Worm (Caenorhabditis elegans) whole organism, L2 larva: ENCODE measurements around the gene egl-4.

ENCODE experiments used
- ZK546.5 ChIP-seq: sonication (generic microtip); optimal IDR thresholded peaks from 2 replicates; lab custom pipeline; 2017; ENCODE audit warnings: missing biosample characterization, missing genetic modification characterization
- elt-3 ChIP-seq: sonication (generic microtip); optimal IDR thresholded peaks from 2 replicates; lab custom pipeline; 2017; ENCODE audit warnings: missing biosample characterization, missing genetic modification characterization
- fos-1 ChIP-seq: fragments of 150-350 bp; optimal IDR thresholded peaks from 2 replicates; lab custom pipeline; 2014; ENCODE audit warnings: missing biosample characterization, missing genetic modification characterization
- lin-39 ChIP-seq: fragments of 150-350 bp; optimal IDR thresholded peaks from 2 replicates; lab custom pipeline; 2014; ENCODE audit warnings: missing biosample characterization, missing genetic modification reagents, missing genetic modification characterization
- lsy-2 ChIP-seq, 2 experiments: fragments of 150-350 bp in 1 of 2; sonication (generic microtip) in 1 of 2; optimal IDR thresholded peaks; 2 replicates each; lab custom pipeline; 2014 to 2017; ENCODE audit warnings: missing biosample characterization in 2 of 2, missing genetic modification characterization in 2 of 2
- mdl-1 ChIP-seq, 2 experiments: fragments of 150-350 bp in 1 of 2; sonication (generic microtip) in 1 of 2; optimal IDR thresholded peaks; 2 replicates each; lab custom pipeline; 2017; ENCODE audit warnings: missing biosample characterization in 2 of 2, missing genetic modification characterization in 2 of 2
- nhr-12 ChIP-seq: fragments of 150-350 bp; optimal IDR thresholded peaks from 2 replicates; lab custom pipeline; 2014; ENCODE audit warnings: missing biosample characterization, missing genetic modification characterization
- nhr-129 ChIP-seq: fragments of 150-350 bp; optimal IDR thresholded peaks from 2 replicates; lab custom pipeline; 2014; ENCODE audit warnings: missing biosample characterization, missing genetic modification characterization
- nhr-25 ChIP-seq: fragments of 150-350 bp; sonication (generic microtip); optimal IDR thresholded peaks from 3 replicates; lab custom pipeline; 2014; ENCODE audit warnings: missing biosample characterization, missing genetic modification characterization
- nhr-77 ChIP-seq: fragments of 150-350 bp; optimal IDR thresholded peaks from 2 replicates; lab custom pipeline; 2014; ENCODE audit warnings: missing biosample characterization, missing genetic modification characterization
- skn-1 ChIP-seq: sonication (generic microtip); optimal IDR thresholded peaks from 2 replicates; lab custom pipeline; 2017; ENCODE audit warnings: missing biosample characterization, missing genetic modification characterization
- unc-62 ChIP-seq: fragments of 150-350 bp; optimal IDR thresholded peaks from 2 replicates; lab custom pipeline; 2014; ENCODE audit warnings: missing biosample characterization, missing genetic modification reagents, missing genetic modification characterization
- ztf-1 ChIP-seq: fragments of 200-800 bp; sonication (Bioruptor generic); conservative IDR thresholded peaks from 2 replicates; pipeline ENCODE4 v1.3.6; 2022; ENCODE audit warnings: missing genetic modification characterization, missing compliant biosample characterization
- ztf-4 ChIP-seq: fragments of 150-350 bp; optimal IDR thresholded peaks from 2 replicates; lab custom pipeline; 2014; ENCODE audit warnings: missing biosample characterization, missing genetic modification characterization

DNA sequence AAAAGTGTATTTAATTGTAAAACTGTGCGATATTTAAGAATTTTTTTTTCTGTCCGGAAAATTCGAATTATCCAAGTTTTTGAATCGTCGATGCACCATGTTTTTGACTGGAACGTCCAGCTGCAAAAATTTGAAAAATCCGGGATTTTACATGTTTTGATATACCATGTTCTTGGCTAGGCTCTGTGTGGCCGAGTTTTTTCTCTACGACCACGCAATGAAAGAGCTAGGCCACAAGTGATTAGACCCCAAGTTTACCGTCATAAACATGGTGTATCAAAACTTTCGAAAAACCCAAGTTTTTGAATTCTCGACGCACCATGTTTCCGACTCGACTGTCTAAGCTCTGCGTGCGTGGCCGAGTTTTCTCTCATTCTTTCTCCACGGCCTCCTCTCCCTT lies 3.2 kb upstream of the egl-4 start:
- no peak for TF ChIP-seq lin-39 (tag; lab: Kevin White, UChicago)
- TF ChIP-seq ZK546.5 (tag; lab: Kevin White, UChicago) = no peak
- TF ChIP-seq nhr-12 = no peak
- TF ChIP-seq mdl-1 (tag; optimal IDR thresholded peaks at IDR 0.05; lab: Kevin White, UChicago) = no peak
- TF ChIP-seq nhr-77 (tag; lab: Kevin White, UChicago) = no peak
- TF ChIP-seq nhr-129 = no peak
- TF ChIP-seq skn-1 (tag; lab: Kevin White, UChicago) = no peak
- TF ChIP-seq fos-1 (tag; lab: Kevin White, UChicago) = no peak
- TF ChIP-seq elt-3 (tag; lab: Kevin White, UChicago) = no peak
- TF ChIP-seq ztf-4 = no peak
- TF ChIP-seq ztf-1 (GFP tag; lab: Robert Waterston, UW) = no peak
- TF ChIP-seq nhr-25 (tag; lab: Kevin White, UChicago) = no peak
- TF ChIP-seq lsy-2 (tag; optimal IDR thresholded peaks at IDR 0.05; lab: Kevin White, UChicago) = no peak
- TF ChIP-seq unc-62 (GFP tag; lab: Kevin White, UChicago) = no peak
